Fruit fly (Drosophila melanogaster) whole organism, prepupa: ENCODE measurements around the gene CG34456.
A peak's percentile ranks its signal among the peaks of the same experiment; 100 is the strongest.

Experiments
- Blimp-1 ChIP-seq: fragments of 200-800 bp; sonication (Bioruptor generic); optimal IDR thresholded peaks from 3 replicates; lab custom pipeline; 2017; ENCODE audit warnings: missing biosample characterization, missing genetic modification characterization, mild to moderate bottlenecking, moderate library complexity, missing genetic modification reagents
- CG10631 ChIP-seq: fragments of 200-800 bp; sonication (Bioruptor generic); optimal IDR thresholded peaks from 2 replicates; lab custom pipeline; 2016; ENCODE audit warnings: missing biosample characterization, missing genetic modification characterization
- CG10669 ChIP-seq: fragments of 200-800 bp; sonication (Bioruptor generic); optimal IDR thresholded peaks from 3 replicates; lab custom pipeline; 2018; ENCODE audit warnings: missing biosample characterization, mild to moderate bottlenecking, missing genetic modification characterization, moderate library complexity
- CG11902 ChIP-seq: fragments of 200-800 bp; sonication (Bioruptor generic); optimal IDR thresholded peaks from 3 replicates; lab custom pipeline; 2016; ENCODE audit warnings: missing biosample characterization, missing genetic modification characterization
- CG15336 ChIP-seq: fragments of 200-800 bp; sonication (Bioruptor generic); IDR thresholded peaks from 2 replicates; pipeline ENCODE4 v1.3.6; 2022; ENCODE audit warnings: missing biosample characterization, missing genetic modification characterization
- CG1621 ChIP-seq: fragments of 200-800 bp; sonication (Bioruptor generic); optimal IDR thresholded peaks from 3 replicates; lab custom pipeline; 2018; ENCODE audit warnings: missing biosample characterization, mild to moderate bottlenecking, missing genetic modification characterization
- CG16779 ChIP-seq: fragments of 200-800 bp; sonication (Bioruptor generic); optimal IDR thresholded peaks from 3 replicates; lab custom pipeline; 2017; ENCODE audit warnings: missing biosample characterization, mild to moderate bottlenecking, missing genetic modification characterization
- CG3032 ChIP-seq: fragments of 200-800 bp; optimal IDR thresholded peaks from 2 replicates; lab custom pipeline; 2019; ENCODE audit warnings: missing biosample characterization, mild to moderate bottlenecking, missing genetic modification characterization, moderate library complexity
- CG32006 ChIP-seq: fragments of 200-800 bp; sonication (Bioruptor generic); optimal IDR thresholded peaks from 3 replicates; lab custom pipeline; 2017; ENCODE audit warnings: missing biosample characterization, mild to moderate bottlenecking, missing genetic modification characterization
- CG34406 ChIP-seq: fragments of 200-800 bp; sonication (Bioruptor generic); optimal IDR thresholded peaks from 3 replicates; lab custom pipeline; 2016; ENCODE audit warnings: missing biosample characterization, missing genetic modification characterization
- CG3919 ChIP-seq: fragments of 200-800 bp; sonication (Bioruptor generic); optimal IDR thresholded peaks from 3 replicates; lab custom pipeline; 2016; ENCODE audit warnings: missing biosample characterization, missing genetic modification characterization
- CG4318 ChIP-seq: fragments of 200-800 bp; sonication (Bioruptor generic); optimal IDR thresholded peaks from 3 replicates; lab custom pipeline; 2017; ENCODE audit warnings: missing biosample characterization, mild to moderate bottlenecking, missing genetic modification characterization
- CG6163 ChIP-seq: fragments of 200-800 bp; sonication (Bioruptor generic); IDR thresholded peaks from 3 replicates; pipeline ENCODE4 v1.3.6; 2022; ENCODE audit warnings: missing biosample characterization, missing genetic modification characterization
- CG6276 ChIP-seq: fragments of 200-800 bp; sonication (Bioruptor generic); optimal IDR thresholded peaks from 2 replicates; lab custom pipeline; 2017; ENCODE audit warnings: missing biosample characterization, mild to moderate bottlenecking, missing genetic modification characterization
- CG6792 ChIP-seq: fragments of 200-800 bp; sonication (Bioruptor generic); optimal IDR thresholded peaks from 3 replicates; lab custom pipeline; 2016; ENCODE audit warnings: missing biosample characterization, missing genetic modification characterization
- CG6808 ChIP-seq: fragments of 200-800 bp; sonication (Bioruptor generic); optimal IDR thresholded peaks from 3 replicates; lab custom pipeline; 2017; ENCODE audit warnings: missing biosample characterization, missing genetic modification characterization, mild to moderate bottlenecking, moderate library complexity, missing genetic modification reagents
- CG6854 ChIP-seq: fragments of 200-800 bp; sonication (Bioruptor generic); optimal IDR thresholded peaks from 2 replicates; lab custom pipeline; 2017; ENCODE audit warnings: missing biosample characterization, mild to moderate bottlenecking, missing genetic modification characterization
- CG8319 ChIP-seq: fragments of 200-800 bp; sonication (Bioruptor generic); optimal IDR thresholded peaks from 3 replicates; lab custom pipeline; 2016; ENCODE audit warnings: missing biosample characterization, missing genetic modification characterization
- CG9139 ChIP-seq: fragments of 200-800 bp; sonication (Bioruptor generic); optimal IDR thresholded peaks from 3 replicates; lab custom pipeline; 2017; ENCODE audit warnings: missing biosample characterization, mild to moderate bottlenecking, missing genetic modification characterization
- Eip75B ChIP-seq: fragments of 200-800 bp; sonication (Bioruptor generic); optimal IDR thresholded peaks from 3 replicates; lab custom pipeline; 2016; ENCODE audit warnings: missing biosample characterization, missing genetic modification characterization
- Eip78C ChIP-seq: fragments of 200-800 bp; sonication (Bioruptor generic); peaks from one replicate; lab custom pipeline; 2016; ENCODE audit warnings: missing biosample characterization, missing genetic modification characterization
- Eip93F ChIP-seq: fragments of 200-800 bp; sonication (Bioruptor generic); optimal IDR thresholded peaks from 2 replicates; lab custom pipeline; 2016; ENCODE audit warnings: missing biosample characterization, mild to moderate bottlenecking, missing genetic modification characterization
- Ets21C ChIP-seq: fragments of 200-800 bp; sonication (Bioruptor generic); optimal IDR thresholded peaks from 3 replicates; lab custom pipeline; 2016; ENCODE audit warnings: missing biosample characterization, missing genetic modification characterization
- Ets96B ChIP-seq: fragments of 200-800 bp; optimal IDR thresholded peaks from 2 replicates; lab custom pipeline; 2019; ENCODE audit warnings: missing biosample characterization, mild to moderate bottlenecking, missing genetic modification characterization, moderate library complexity
- Gug ChIP-seq: fragments of 200-800 bp; sonication (Bioruptor generic); IDR thresholded peaks from 2 replicates; pipeline ENCODE4 v1.3.6; 2022; ENCODE audit warnings: missing biosample characterization, missing genetic modification characterization
- Lpt ChIP-seq: fragments of 200-800 bp; sonication (Bioruptor generic); optimal IDR thresholded peaks from 3 replicates; lab custom pipeline; 2016; ENCODE audit warnings: missing biosample characterization, missing genetic modification characterization
- Met ChIP-seq: fragments of 200-800 bp; sonication (Bioruptor generic); optimal IDR thresholded peaks from 3 replicates; lab custom pipeline; 2016; ENCODE audit warnings: missing biosample characterization, missing genetic modification characterization
- OdsH ChIP-seq: fragments of 200-800 bp; sonication (Bioruptor generic); optimal IDR thresholded peaks from 3 replicates; lab custom pipeline; 2016; ENCODE audit warnings: missing biosample characterization, missing genetic modification characterization
- Sox102F ChIP-seq: fragments of 200-800 bp; sonication (Bioruptor generic); optimal IDR thresholded peaks from 2 replicates; lab custom pipeline; 2016; ENCODE audit warnings: missing biosample characterization, mild to moderate bottlenecking, missing genetic modification characterization
- Sox14 ChIP-seq: fragments of 200-800 bp; sonication (Bioruptor generic); optimal IDR thresholded peaks from 3 replicates; lab custom pipeline; 2016; ENCODE audit warnings: missing biosample characterization, missing genetic modification characterization
- Sox15 ChIP-seq: fragments of 200-800 bp; sonication (Bioruptor generic); optimal IDR thresholded peaks from 3 replicates; lab custom pipeline; 2016; ENCODE audit warnings: missing biosample characterization, missing genetic modification characterization
- achi ChIP-seq: fragments of 200-800 bp; sonication (Bioruptor generic); optimal IDR thresholded peaks from 3 replicates; lab custom pipeline; 2016; ENCODE audit warnings: missing biosample characterization, missing genetic modification characterization
- acj6 ChIP-seq: fragments of 200-800 bp; sonication (Bioruptor generic); optimal IDR thresholded peaks from 3 replicates; lab custom pipeline; 2016; ENCODE audit warnings: missing biosample characterization, missing genetic modification characterization
- cyc ChIP-seq: fragments of 200-800 bp; sonication (Bioruptor generic); optimal IDR thresholded peaks from 3 replicates; lab custom pipeline; 2016; ENCODE audit warnings: missing biosample characterization, missing genetic modification characterization
- dac ChIP-seq: fragments of 200-800 bp; sonication (Bioruptor generic); optimal IDR thresholded peaks from 2 replicates; lab custom pipeline; 2017; ENCODE audit warnings: missing biosample characterization, mild to moderate bottlenecking, missing genetic modification characterization
- dsx ChIP-seq: fragments of 200-800 bp; optimal IDR thresholded peaks from 3 replicates; lab custom pipeline; 2019; ENCODE audit warnings: missing biosample characterization, mild to moderate bottlenecking, missing genetic modification characterization, moderate library complexity; ENCODE audit not compliant: poor library complexity, severe bottlenecking
- eg ChIP-seq: fragments of 200-800 bp; sonication (Bioruptor generic); IDR thresholded peaks from 3 replicates; pipeline ENCODE4 v1.3.6; 2022; ENCODE audit warnings: missing biosample characterization, missing genetic modification characterization
- esn ChIP-seq: fragments of 200-800 bp; sonication (Bioruptor generic); optimal IDR thresholded peaks from 2 replicates; lab custom pipeline; 2016; ENCODE audit warnings: missing biosample characterization, mild to moderate bottlenecking, missing genetic modification characterization, moderate library complexity
- fd59A ChIP-seq: fragments of 200-800 bp; sonication (Bioruptor generic); optimal IDR thresholded peaks from 2 replicates; lab custom pipeline; 2017; ENCODE audit warnings: missing biosample characterization, mild to moderate bottlenecking, missing genetic modification characterization, missing genetic modification reagents
- fkh ChIP-seq: fragments of 200-800 bp; sonication (Bioruptor generic); optimal IDR thresholded peaks from 3 replicates; lab custom pipeline; 2017; ENCODE audit warnings: missing biosample characterization, mild to moderate bottlenecking, missing genetic modification characterization, moderate library complexity
- lz ChIP-seq: fragments of 200-800 bp; sonication (Bioruptor generic); optimal IDR thresholded peaks from 3 replicates; lab custom pipeline; 2016; ENCODE audit warnings: missing biosample characterization, missing genetic modification characterization
- net ChIP-seq: fragments of 200-800 bp; sonication (Bioruptor generic); optimal IDR thresholded peaks from 3 replicates; lab custom pipeline; 2016; ENCODE audit warnings: missing biosample characterization, missing genetic modification characterization
- salr ChIP-seq, 2 experiments: fragments of 200-800 bp; sonication (Bioruptor generic); optimal IDR thresholded peaks; 3 replicates each; lab custom pipeline; 2016 to 2018; ENCODE audit warnings: missing biosample characterization in 2 of 2, missing genetic modification characterization in 2 of 2, mild to moderate bottlenecking in 1 of 2
- spab ChIP-seq: fragments of 200-800 bp; sonication (Bioruptor generic); optimal IDR thresholded peaks from 2 replicates; lab custom pipeline; 2017; ENCODE audit warnings: missing biosample characterization, mild to moderate bottlenecking, missing genetic modification characterization, missing genetic modification reagents
- ss ChIP-seq, 2 experiments: fragments of 200-800 bp; sonication (Bioruptor generic); optimal IDR thresholded peaks; 2 replicates in 1 of 2; 3 replicates in 1 of 2; lab custom pipeline; 2017 to 2018; ENCODE audit warnings: mild to moderate bottlenecking in 2 of 2, missing biosample characterization in 2 of 2, missing genetic modification characterization in 2 of 2, moderate library complexity in 1 of 2
- svp ChIP-seq: fragments of 200-800 bp; sonication (Bioruptor generic); peaks from one replicate; lab custom pipeline; 2016; ENCODE audit warnings: missing biosample characterization, missing genetic modification characterization
- vri ChIP-seq: fragments of 200-800 bp; sonication (Bioruptor generic); optimal IDR thresholded peaks from 3 replicates; lab custom pipeline; 2016; ENCODE audit warnings: missing biosample characterization, mild to moderate bottlenecking, missing genetic modification characterization

The CG34456 gene

dm6 chr3L:9357830-9358712, 3.8 kb upstream of the CG34456 start:
- TF ChIP-seq CG8319 (no peak), CG16779 (tag; lab: Kevin White, UChicago) (peak; percentile 83), CG6808 (peak; percentile 62), CG10669 (GFP tag; lab: Kevin White, UChicago) (peak; percentile 10), ss (GFP tag; optimal IDR thresholded peaks at IDR 0.05; lab: Kevin White, UChicago) (peak; percentile 48 to 77), vri (peak; percentile 9), CG3032 (tag; lab: Kevin White, UChicago) (peak; percentile 53), CG3919 (no peak), dsx (GFP tag; lab: Kevin White, UChicago) (peak; percentile 52), CG9139 (GFP tag; lab: Kevin White, UChicago) (peak; percentile 36), Ets96B (peak; percentile 51), net (GFP tag; lab: Kevin White, UChicago) (peak; percentile 34), fkh (GFP tag; lab: Kevin White, UChicago) (peak; percentile 89), OdsH (GFP tag; lab: Kevin White, UChicago) (no peak), Eip78C (peak; percentile 74), esn (GFP tag; lab: Kevin White, UChicago) (no peak), CG6792 (GFP tag; lab: Kevin White, UChicago) (no peak), CG32006 (GFP tag; lab: Kevin White, UChicago) (no peak), Ets21C (GFP tag; lab: Kevin White, UChicago) (no peak), CG6276 (GFP tag; lab: Kevin White, UChicago) (peak; percentile 30), Eip93F (GFP tag; lab: Kevin White, UChicago) (peak; percentile 62), CG15336 (GFP tag; lab: Robert Waterston, UW) (0 out of 2 replicates have a peak, but pooled peaks have one; percentile 20), Eip75B (peak; percentile 21), spab (GFP tag; lab: Kevin White, UChicago) (peak; percentile 45), CG10631 (GFP tag; lab: Kevin White, UChicago) (peak; percentile 20), eg (no peak), acj6 (no peak), Met (GFP tag; lab: Kevin White, UChicago) (no peak), CG4318 (no peak), CG1621 (peak; percentile 50), CG6163 (GFP tag; lab: Robert Waterston, UW) (peak; percentile 74; the same call in 2 of the 3 replicates), svp (peak; percentile 86), Sox14 (GFP tag; lab: Kevin White, UChicago) (peak; percentile 6), CG11902 (no peak)

- TF ChIP-seq CG6854 (GFP tag; lab: Kevin White, UChicago) (no peak), salr (GFP tag; optimal IDR thresholded peaks at IDR 0.05; lab: Kevin White, UChicago) (no peak), CG8319 (no peak), Eip75B (peak; percentile 35), esn (GFP tag; lab: Kevin White, UChicago) (peak; percentile 57), Sox102F (GFP tag; lab: Kevin White, UChicago) (peak; percentile 19), acj6 (no peak), CG32006 (GFP tag; lab: Kevin White, UChicago) (no peak), Sox15 (GFP tag; lab: Kevin White, UChicago) (no peak), lz (GFP tag; lab: Kevin White, UChicago) (peak; percentile 34), Gug (GFP tag; lab: Robert Waterston, UW) (no peak), CG3919 (peak; percentile 60), Blimp-1 (GFP tag; lab: Kevin White, UChicago) (no peak), net (GFP tag; lab: Kevin White, UChicago) (peak; percentile 53), CG6808 (no peak), Eip93F (GFP tag; lab: Kevin White, UChicago) (no peak), CG6276 (GFP tag; lab: Kevin White, UChicago) (no peak), CG1621 (no peak), CG34406 (GFP tag; lab: Kevin White, UChicago) (no peak), OdsH (GFP tag; lab: Kevin White, UChicago) (peak; percentile 17), cyc (GFP tag; lab: Kevin White, UChicago) (no peak), CG11902 (no peak), Lpt (no peak), fd59A (GFP tag; lab: Kevin White, UChicago) (no peak), CG6163 (GFP tag; lab: Robert Waterston, UW) (peak; percentile 56; the same call in 1 of the 3 replicates), CG15336 (GFP tag; lab: Robert Waterston, UW) (peak; percentile 45; the same call in 1 of the 2 replicates), svp (no peak), Eip78C (peak; percentile 71), dac (GFP tag; lab: Kevin White, UChicago) (no peak), achi (peak; percentile 39)
These were observed 3.2 kb upstream of the CG34456 start, which contains the start of the genes UGP and Svip for dm6 chr3L:9358713-9359040. Gene UGP, minus strand, starts transcription at chr3L:9358935. Gene Svip, plus strand, starts transcription at chr3L:9358999.
